Worm (Caenorhabditis elegans) whole organism, midembryonic: ENCODE results near the gene clec-148.

Experiments used
- T22C8.4 ChIP-seq: fragments of 200-800 bp; sonication (Bioruptor generic); IDR thresholded peaks from 2 replicates; pipeline ENCODE4 v1.3.6; 2022; ENCODE audit warnings: missing genetic modification characterization, missing compliant biosample characterization
- cog-1 ChIP-seq: sonication (generic microtip); optimal IDR thresholded peaks from 2 replicates; lab custom pipeline; 2016; ENCODE audit warnings: missing genetic modification characterization, missing compliant biosample characterization
- flt-1 ChIP-seq: fragments of 200-800 bp; sonication (Bioruptor generic); IDR thresholded peaks from 2 replicates; pipeline ENCODE4 v1.3.6; 2022; ENCODE audit warnings: missing genetic modification characterization, missing compliant biosample characterization
- klf-2 ChIP-seq: fragments of 200-800 bp; sonication (Bioruptor generic); conservative IDR thresholded peaks from 2 replicates; pipeline ENCODE4 v1.3.6; 2022; ENCODE audit warnings: missing genetic modification reagents, missing genetic modification characterization, missing compliant biosample characterization
- ref-1 ChIP-seq: fragments of 200-800 bp; sonication (Bioruptor generic); conservative IDR thresholded peaks from 2 replicates; pipeline ENCODE4 v1.3.6; 2022; ENCODE audit warnings: missing genetic modification reagents, missing genetic modification characterization, missing compliant biosample characterization
- tab-1 ChIP-seq: fragments of 200-800 bp; sonication (Bioruptor generic); IDR thresholded peaks from 2 replicates; pipeline ENCODE4 v1.3.6; 2022; ENCODE audit warnings: missing genetic modification characterization, missing compliant biosample characterization
- ztf-23 ChIP-seq: fragments of 200-800 bp; sonication (Bioruptor generic); IDR thresholded peaks from 2 replicates; pipeline ENCODE4 v1.3.6; 2022; ENCODE audit warnings: missing genetic modification reagents, missing genetic modification characterization, missing compliant biosample characterization

DNA sequence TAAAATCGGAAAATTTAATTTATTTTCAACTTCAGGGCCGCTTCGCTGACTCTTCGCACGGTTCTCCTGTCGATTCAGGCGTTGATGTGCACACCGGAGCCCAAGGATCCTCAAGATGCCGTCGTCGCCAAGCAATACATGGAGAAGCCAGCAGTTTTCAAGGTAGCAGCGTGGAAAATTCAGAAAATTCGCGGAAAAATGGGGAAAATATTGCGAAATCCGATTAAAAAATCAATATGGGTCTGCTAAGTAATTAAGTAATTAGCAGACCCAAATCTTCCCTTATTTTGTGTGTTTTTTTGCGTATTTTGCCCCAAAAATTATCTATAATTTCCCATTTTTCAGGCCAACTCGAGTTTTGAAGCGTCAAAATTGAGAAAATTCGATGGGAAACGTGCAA is 13.6 kb upstream of the clec-148 start:
- TF ChIP-seq T22C8.4 (GFP tag; lab: Robert Waterston, UW): no peak
- no peak for TF ChIP-seq ztf-23
- no peak for TF ChIP-seq ref-1
- no peak for TF ChIP-seq tab-1 (GFP tag; lab: Robert Waterston, UW)
- TF ChIP-seq cog-1 (tag; lab: Kevin White, UChicago): no peak
- no peak for TF ChIP-seq klf-2
- no peak for TF ChIP-seq flt-1 (GFP tag; lab: Robert Waterston, UW)
